Worm (Caenorhabditis elegans): ENCODE measurements around the gene nspd-7.

Gene nspd-7

DNA sequence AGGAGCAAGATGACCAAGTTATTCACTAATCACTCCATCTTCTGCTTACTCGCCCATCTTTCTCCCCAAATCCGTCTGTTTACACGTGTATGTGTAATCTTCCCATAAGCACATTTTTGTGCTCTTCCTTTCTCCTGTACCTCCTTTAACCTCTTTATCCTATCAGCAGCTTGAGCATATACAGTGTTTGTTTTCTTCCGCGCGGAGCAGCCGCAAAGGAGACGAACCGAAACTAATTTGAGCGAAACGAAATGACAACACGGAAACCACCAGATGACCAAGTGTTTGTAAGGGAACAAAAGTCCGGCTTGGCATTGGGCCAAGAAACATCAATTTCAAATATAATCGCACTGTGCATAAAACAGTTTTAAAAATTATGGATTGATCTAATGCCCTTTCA, 35.4 kb upstream of the nspd-7 start:
- peak; percentile 94 for TF ChIP-seq pax-1 (tag; optimal IDR thresholded peaks at IDR 0.05)
- no peak for TF ChIP-seq K02D7.2 (tag; optimal IDR thresholded peaks at IDR 0.05)
- no peak for TF ChIP-seq ceh-18 (tag; optimal IDR thresholded peaks at IDR 0.05)

DNA sequence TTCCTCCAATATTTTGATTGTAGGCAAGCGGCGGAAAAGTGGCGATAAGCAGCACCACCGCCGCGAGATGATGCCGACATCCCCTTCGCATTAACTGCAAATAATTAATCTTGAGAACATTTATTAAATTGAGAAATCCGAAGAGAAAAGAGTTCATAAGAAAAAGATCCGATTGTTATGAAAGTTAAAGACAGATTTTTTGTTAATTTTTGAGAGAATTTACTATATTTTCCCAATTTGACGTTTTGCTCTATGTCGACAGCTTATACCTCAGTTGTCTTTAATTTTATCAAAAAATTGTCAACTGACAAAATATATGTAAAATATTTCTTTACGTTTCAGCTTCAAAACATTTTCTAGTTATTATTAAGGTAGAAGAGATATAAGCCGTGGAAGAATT, 33.2 kb upstream of the nspd-7 start, which contains the start of gene R09E10.5:
Gene R09E10.5, minus strand, starts transcription at position 101 of the 400 bp plus-strand sequence.
- TF ChIP-seq ceh-9 (tag; optimal IDR thresholded peaks at IDR 0.05) = no peak
- TF ChIP-seq ceh-2 (tag; optimal IDR thresholded peaks at IDR 0.05) = no peak
- no peak for TF ChIP-seq ceh-18 (tag; optimal IDR thresholded peaks at IDR 0.05)
- TF ChIP-seq unc-42 (tag; optimal IDR thresholded peaks at IDR 0.05) = no peak
- TF ChIP-seq lin-11 (tag; optimal IDR thresholded peaks at IDR 0.05) = no peak
- no peak for TF ChIP-seq pros-1 (tag; optimal IDR thresholded peaks at IDR 0.05)
- TF ChIP-seq fkh-10 (GFP tag; optimal IDR thresholded peaks at IDR 0.05) = no peak
- TF ChIP-seq elt-4 (tag; optimal IDR thresholded peaks at IDR 0.05) = no peak
- TF ChIP-seq F13H6.1 (tag; optimal IDR thresholded peaks at IDR 0.05) = no peak
- no peak for TF ChIP-seq hlh-15 (tag; optimal IDR thresholded peaks at IDR 0.05)
- no peak for TF ChIP-seq ama-1 (optimal IDR thresholded peaks at IDR 0.05)
- no peak for TF ChIP-seq mec-3 (tag; optimal IDR thresholded peaks at IDR 0.05; ENCODE audit: borderline replicate concordance)
- TF ChIP-seq C08G9.2 (tag; optimal IDR thresholded peaks at IDR 0.05) = no peak
- no peak for TF ChIP-seq ceh-48 (tag; optimal IDR thresholded peaks at IDR 0.05)

DNA sequence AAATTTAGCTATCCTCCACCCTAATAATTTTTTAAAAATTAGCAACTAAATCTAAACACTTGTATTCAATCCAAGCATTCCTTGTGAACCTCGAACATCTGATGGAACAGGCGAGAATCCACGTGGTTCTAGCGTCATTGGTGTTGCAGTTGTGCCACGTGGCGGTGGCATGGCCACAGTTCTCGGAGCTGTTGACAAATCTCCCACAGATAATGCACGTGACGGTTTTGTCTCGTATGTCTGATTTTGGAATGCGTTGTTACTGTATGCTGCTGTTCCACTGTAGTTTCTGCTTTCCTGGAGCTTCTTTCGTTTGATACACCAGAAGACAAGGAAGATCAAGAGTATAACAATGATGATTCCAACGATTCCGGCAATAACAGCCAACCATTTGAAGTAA, 27.0 kb upstream of the nspd-7 start:
- TF ChIP-seq ceh-34 (tag; optimal IDR thresholded peaks at IDR 0.05) = no peak
- no peak for TF ChIP-seq fax-1 (tag; optimal IDR thresholded peaks at IDR 0.05)
- no peak for TF ChIP-seq nfya-1 (tag; optimal IDR thresholded peaks at IDR 0.05)

ce11 chrIV:10295084-10295483, 26.1 kb upstream of the nspd-7 start, which contains the start of gene R09E10.13:
R09E10.13 (minus strand) TSS chrIV:10295144.
- TF ChIP-seq C38D4.7 (GFP tag; optimal IDR thresholded peaks at IDR 0.05) (no peak), nfya-1 (tag; optimal IDR thresholded peaks at IDR 0.05) (no peak), ceh-14 (tag; optimal IDR thresholded peaks at IDR 0.05) (no peak), tbx-7 (tag; optimal IDR thresholded peaks at IDR 0.05) (no peak), lin-11 (tag; optimal IDR thresholded peaks at IDR 0.05) (no peak), fkh-10 (GFP tag; optimal IDR thresholded peaks at IDR 0.05) (no peak)

DNA sequence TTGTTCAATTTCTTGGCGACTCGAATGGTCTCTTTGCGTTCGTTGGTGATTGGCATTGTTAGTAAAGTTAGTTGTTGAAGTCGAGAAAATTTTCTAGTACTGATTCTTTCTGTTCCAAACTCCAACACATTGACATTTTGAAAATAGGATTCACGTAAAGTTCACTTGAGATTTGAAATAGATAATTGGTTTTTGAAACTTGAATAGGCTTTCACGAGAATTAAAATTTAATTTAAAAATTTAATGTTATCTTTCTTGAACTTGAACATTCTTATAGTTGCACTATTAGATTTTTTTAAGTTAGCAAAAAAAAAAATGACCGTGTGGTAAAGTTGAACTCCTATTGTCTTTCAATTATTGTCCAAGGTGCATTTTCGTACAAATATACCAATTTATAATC, 25.0 kb upstream of the nspd-7 start, which contains the start of gene R09E10.6:
Gene R09E10.6, minus strand, starts transcription at position 101 of the 400 bp plus-strand sequence.
- TF ChIP-seq pros-1 (tag; optimal IDR thresholded peaks at IDR 0.05) = no peak
- no peak for TF ChIP-seq pax-1 (tag; optimal IDR thresholded peaks at IDR 0.05)
- no peak for TF ChIP-seq dmd-4 (tag; optimal IDR thresholded peaks at IDR 0.05; ENCODE audit: borderline replicate concordance)
- TF ChIP-seq odd-2 (tag; optimal IDR thresholded peaks at IDR 0.05) = no peak
- TF ChIP-seq K09A11.1 (tag; optimal IDR thresholded peaks at IDR 0.05; ENCODE audit: insufficient read depth) = no peak
- TF ChIP-seq nhr-11 (tag; optimal IDR thresholded peaks at IDR 0.05) = no peak
- TF ChIP-seq C38D4.7 (GFP tag; optimal IDR thresholded peaks at IDR 0.05) = no peak
- no peak for TF ChIP-seq fax-1 (tag; optimal IDR thresholded peaks at IDR 0.05)
- TF ChIP-seq zip-5 (tag; optimal IDR thresholded peaks at IDR 0.05) = no peak
- no peak for TF ChIP-seq ceh-19 (GFP tag; optimal IDR thresholded peaks at IDR 0.05)
- no peak for TF ChIP-seq unc-86 (tag; optimal IDR thresholded peaks at IDR 0.05)
- no peak for TF ChIP-seq pha-2 (tag; optimal IDR thresholded peaks at IDR 0.05)
- no peak for TF ChIP-seq ceh-24 (tag; optimal IDR thresholded peaks at IDR 0.05)

DNA sequence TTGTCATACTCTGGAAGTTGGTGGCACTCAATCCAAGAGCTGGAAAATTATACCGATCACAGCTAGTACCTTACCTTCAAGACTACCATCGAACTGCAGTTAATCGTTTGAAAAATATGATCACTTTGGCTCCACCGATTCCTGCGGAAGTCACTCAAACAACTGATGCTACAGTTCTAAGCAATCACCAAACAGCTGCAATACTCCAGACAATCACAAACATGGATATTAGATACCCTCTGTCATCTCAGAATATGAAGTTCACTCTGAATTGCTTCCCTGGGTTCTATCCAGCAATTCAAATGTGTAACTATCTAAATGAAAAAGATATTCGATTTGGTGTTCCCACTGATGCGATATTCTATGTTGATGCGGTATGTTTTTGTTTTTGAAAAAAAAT, 19.6 kb upstream of the nspd-7 start:
- TF ChIP-seq ceh-24 (tag; optimal IDR thresholded peaks at IDR 0.05) (no peak), ceh-31 (tag; optimal IDR thresholded peaks at IDR 0.05) (no peak), pat-9 (tag; optimal IDR thresholded peaks at IDR 0.05) (no peak), unc-55 (GFP tag; optimal IDR thresholded peaks at IDR 0.05) (no peak), gmeb-2 (tag; optimal IDR thresholded peaks at IDR 0.05) (no peak), ceh-34 (tag; optimal IDR thresholded peaks at IDR 0.05) (no peak), pqm-1 (tag; optimal IDR thresholded peaks at IDR 0.05) (no peak), hlh-8 (tag; optimal IDR thresholded peaks at IDR 0.05) (no peak), ceh-9 (tag; optimal IDR thresholded peaks at IDR 0.05) (no peak)

Measured in whole organism, late embryonic.